Fruit fly (Drosophila melanogaster): ENCODE results near the gene Ste12DOR.

Gene Ste12DOR

dm6 chrX:13993144-13993700 is 6.8 kb upstream of the Ste12DOR start:
- TF ChIP-seq Pif1B (GFP tag; optimal IDR thresholded peaks at IDR 0.05) (peak; percentile 77), CG4496 (GFP tag; IDR thresholded peaks at IDR 0.05) (peak; percentile 93), CG15710 (tag; optimal IDR thresholded peaks at IDR 0.05) (peak; percentile 82), CG17806 (tag; optimal IDR thresholded peaks at IDR 0.05) (peak; percentile 71), CG10348 (GFP tag; IDR thresholded peaks at IDR 0.05) (no peak), CG12605 (GFP tag; IDR thresholded peaks at IDR 0.05) (peak; percentile 96), D1 (tag; optimal IDR thresholded peaks at IDR 0.05) (peak; percentile 14), EcR (GFP tag; optimal IDR thresholded peaks at IDR 0.05) (no peak), CG14655 (GFP tag; optimal IDR thresholded peaks at IDR 0.05) (peak; percentile 83), Ets98B (GFP tag; IDR thresholded peaks at IDR 0.05) (peak; percentile 66), Pif1A (GFP tag; optimal IDR thresholded peaks at IDR 0.05) (peak; percentile 79), rn (GFP tag; IDR thresholded peaks at IDR 0.05) (peak; percentile 66), CG9948 (tag; optimal IDR thresholded peaks at IDR 0.05) (peak; percentile 77), CG34367 (tag; optimal IDR thresholded peaks at IDR 0.05) (peak; percentile 87), CG32121 (GFP tag; IDR thresholded peaks at IDR 0.05) (peak; percentile 46; the same call in 1 of the 2 replicates), CG8301 (tag; optimal IDR thresholded peaks at IDR 0.05) (peak; percentile 73), CG13204 (GFP tag; optimal IDR thresholded peaks at IDR 0.05) (peak; percentile 92), Snoo (tag; optimal IDR thresholded peaks at IDR 0.05) (peak; percentile 72), CG8159 (tag; optimal IDR thresholded peaks at IDR 0.05) (peak; percentile 84), gl (tag; optimal IDR thresholded peaks at IDR 0.05) (peak; percentile 96), fd96Ca (GFP tag; IDR thresholded peaks at IDR 0.05) (peak; percentile 73; the same call in 2 of the 3 replicates)

dm6 chrX:13994783-13995341 is 5.1 kb upstream of the Ste12DOR start:
- peak; percentile 61 for TF ChIP-seq CG12605 (GFP tag; IDR thresholded peaks at IDR 0.05)
- TF ChIP-seq gl (tag; optimal IDR thresholded peaks at IDR 0.05) = peak; percentile 93
- peak; percentile 41 for TF ChIP-seq EcR (GFP tag; optimal IDR thresholded peaks at IDR 0.05)
- no peak for TF ChIP-seq CG10348 (GFP tag; IDR thresholded peaks at IDR 0.05)
- peak; percentile 62 for TF ChIP-seq Pif1B (GFP tag; optimal IDR thresholded peaks at IDR 0.05)
- peak; percentile 65 for TF ChIP-seq Pif1A (GFP tag; optimal IDR thresholded peaks at IDR 0.05)
- peak; percentile 70 for TF ChIP-seq CG14655 (GFP tag; optimal IDR thresholded peaks at IDR 0.05)
- TF ChIP-seq CG8301 (tag; optimal IDR thresholded peaks at IDR 0.05) = peak; percentile 27
- peak; percentile 86 for TF ChIP-seq fd96Ca (GFP tag; IDR thresholded peaks at IDR 0.05)
- peak; percentile 36; the same call in 1 of the 2 replicates for TF ChIP-seq rn (GFP tag; IDR thresholded peaks at IDR 0.05)
- TF ChIP-seq CG9948 (tag; optimal IDR thresholded peaks at IDR 0.05) = peak; percentile 46
- peak; percentile 56 for TF ChIP-seq CG17806 (tag; optimal IDR thresholded peaks at IDR 0.05)
- TF ChIP-seq CG32121 (GFP tag; IDR thresholded peaks at IDR 0.05) = peak; percentile 75; the same call in 1 of the 2 replicates
- TF ChIP-seq CG34367 (tag; optimal IDR thresholded peaks at IDR 0.05) = peak; percentile 60
- peak; percentile 75; the same call in 2 of the 3 replicates for TF ChIP-seq CG4496 (GFP tag; IDR thresholded peaks at IDR 0.05)
- TF ChIP-seq CG8159 (tag; optimal IDR thresholded peaks at IDR 0.05) = peak; percentile 59
- peak; percentile 81 for TF ChIP-seq CG15710 (tag; optimal IDR thresholded peaks at IDR 0.05)
- TF ChIP-seq D1 (tag; optimal IDR thresholded peaks at IDR 0.05) = peak; percentile 59
- TF ChIP-seq CG13204 (GFP tag; optimal IDR thresholded peaks at IDR 0.05) = peak; percentile 66
- TF ChIP-seq Snoo (tag; optimal IDR thresholded peaks at IDR 0.05) = peak; percentile 30
- TF ChIP-seq Ets98B (GFP tag; IDR thresholded peaks at IDR 0.05) = peak; percentile 47

dm6 chrX:13995977-13996723 is 3.9 kb upstream of the Ste12DOR start, which contains the start of gene ben:
TSS of gene ben (plus strand) at chrX:13996345.
- TF ChIP-seq EcR (GFP tag; optimal IDR thresholded peaks at IDR 0.05) (no peak), CG9948 (tag; optimal IDR thresholded peaks at IDR 0.05) (peak; percentile 76), Pif1B (GFP tag; optimal IDR thresholded peaks at IDR 0.05) (peak; percentile 61), rn (GFP tag; IDR thresholded peaks at IDR 0.05) (peak; percentile 55; the same call in 1 of the 2 replicates), CG17806 (tag; optimal IDR thresholded peaks at IDR 0.05) (peak; percentile 60), CG34367 (tag; optimal IDR thresholded peaks at IDR 0.05) (peak; percentile 72), CG13204 (GFP tag; optimal IDR thresholded peaks at IDR 0.05) (peak; percentile 42), CG4496 (GFP tag; IDR thresholded peaks at IDR 0.05) (peak; percentile 87), Pif1A (GFP tag; optimal IDR thresholded peaks at IDR 0.05) (peak; percentile 66), D1 (tag; optimal IDR thresholded peaks at IDR 0.05) (no peak), CG12605 (GFP tag; IDR thresholded peaks at IDR 0.05) (peak; percentile 50; the same call in 1 of the 2 replicates), fd96Ca (GFP tag; IDR thresholded peaks at IDR 0.05) (peak; percentile 84), CG14655 (GFP tag; optimal IDR thresholded peaks at IDR 0.05) (peak; percentile 79), Snoo (tag; optimal IDR thresholded peaks at IDR 0.05) (peak; percentile 80), CG8301 (tag; optimal IDR thresholded peaks at IDR 0.05) (peak; percentile 66), CG32121 (GFP tag; IDR thresholded peaks at IDR 0.05) (peak; percentile 74), Ets98B (GFP tag; IDR thresholded peaks at IDR 0.05) (peak; percentile 67), CG8159 (tag; optimal IDR thresholded peaks at IDR 0.05) (peak; percentile 81), CG10348 (GFP tag; IDR thresholded peaks at IDR 0.05) (no peak; the same call in 1 of the 2 replicates), CG15710 (tag; optimal IDR thresholded peaks at IDR 0.05) (peak; percentile 82), gl (tag; optimal IDR thresholded peaks at IDR 0.05) (peak; percentile 2)

dm6 chrX:13996724-13997281 is 3.2 kb upstream of the Ste12DOR start:
- TF ChIP-seq fd96Ca (GFP tag; IDR thresholded peaks at IDR 0.05) = no peak
- no peak for TF ChIP-seq CG9948 (tag; optimal IDR thresholded peaks at IDR 0.05)
- TF ChIP-seq CG13204 (GFP tag; optimal IDR thresholded peaks at IDR 0.05) = no peak
- TF ChIP-seq CG34367 (tag; optimal IDR thresholded peaks at IDR 0.05) = no peak

Data from whole organism, pupa.